Worm (Caenorhabditis elegans) whole organism, young adult: ENCODE results near the gene W04G3.7.
A peak's percentile ranks its signal among the peaks of the same experiment; 100 is the strongest.

Source experiments
- F23B12.7 ChIP-seq: sonication (generic microtip); optimal IDR thresholded peaks from 2 replicates; lab custom pipeline; 2017; ENCODE audit warnings: missing genetic modification characterization, mild to moderate bottlenecking, missing compliant biosample characterization, antibody characterized with exemption, moderate library complexity; ENCODE audit not compliant: insufficient read depth
- F52B5.7 ChIP-seq: sonication (generic microtip); optimal IDR thresholded peaks from 2 replicates; lab custom pipeline; 2016; ENCODE audit warnings: mild to moderate bottlenecking, missing genetic modification characterization, missing compliant biosample characterization
- F55B11.4 ChIP-seq: sonication (generic microtip); optimal IDR thresholded peaks from 2 replicates; lab custom pipeline; 2016; ENCODE audit warnings: missing compliant biosample characterization, missing genetic modification characterization, borderline replicate concordance; ENCODE audit not compliant: insufficient read depth
- K11D2.4 ChIP-seq: fragments of 200-800 bp; sonication (Bioruptor generic); IDR thresholded peaks from 2 replicates; pipeline ENCODE4 v1.3.6; 2022; ENCODE audit warnings: missing genetic modification reagents, missing genetic modification characterization, missing compliant biosample characterization
- T07F8.4 ChIP-seq: sonication (generic microtip); optimal IDR thresholded peaks from 2 replicates; lab custom pipeline; 2016; ENCODE audit warnings: mild to moderate bottlenecking, missing genetic modification characterization, moderate library complexity, missing compliant biosample characterization
- T26A5.8 ChIP-seq: sonication (generic microtip); optimal IDR thresholded peaks from 2 replicates; lab custom pipeline; 2016; ENCODE audit warnings: missing genetic modification characterization, missing compliant biosample characterization
- Y53G8AR.9 ChIP-seq: fragments of 200-800 bp; sonication (Bioruptor generic); conservative IDR thresholded peaks from 2 replicates; pipeline ENCODE4 v1.3.6; 2022; ENCODE audit warnings: missing genetic modification reagents, missing genetic modification characterization, missing compliant biosample characterization
- Y79H2A.3 ChIP-seq: fragments of 200-800 bp; sonication (Bioruptor generic); conservative IDR thresholded peaks from 2 replicates; pipeline ENCODE4 v1.3.6; 2022; ENCODE audit warnings: missing genetic modification reagents, missing genetic modification characterization, missing compliant biosample characterization
- ZK185.1 ChIP-seq: sonication (generic microtip); optimal IDR thresholded peaks from 2 replicates; lab custom pipeline; 2016; ENCODE audit warnings: mild to moderate bottlenecking, missing genetic modification characterization, missing compliant biosample characterization; ENCODE audit not compliant: poor library complexity, severe bottlenecking
- attf-3 ChIP-seq: fragments of 200-800 bp; sonication (Bioruptor generic); conservative IDR thresholded peaks from 2 replicates; pipeline ENCODE4 v1.3.6; 2022; ENCODE audit warnings: missing genetic modification reagents, missing genetic modification characterization, missing compliant biosample characterization
- attf-5 ChIP-seq: fragments of 200-800 bp; sonication (Bioruptor generic); optimal IDR thresholded peaks from 2 replicates; lab custom pipeline; 2018; ENCODE audit warnings: mild to moderate bottlenecking, missing genetic modification characterization, missing compliant biosample characterization
- bed-2 ChIP-seq: fragments of 200-800 bp; sonication (Bioruptor generic); IDR thresholded peaks from 2 replicates; pipeline ENCODE4 v1.3.6; 2022; ENCODE audit warnings: missing genetic modification reagents, missing genetic modification characterization, missing compliant biosample characterization
- ceh-100 ChIP-seq: fragments of 200-800 bp; sonication (Bioruptor generic); IDR thresholded peaks from 2 replicates; pipeline ENCODE4 v1.3.6; 2022; ENCODE audit warnings: missing genetic modification reagents, missing genetic modification characterization, missing compliant biosample characterization
- ceh-40 ChIP-seq: fragments of 200-800 bp; sonication (Bioruptor generic); IDR thresholded peaks from 2 replicates; pipeline ENCODE4 v1.3.6; 2022; ENCODE audit warnings: missing genetic modification characterization, missing compliant biosample characterization
- dpff-1 ChIP-seq: sonication (generic microtip); optimal IDR thresholded peaks from 2 replicates; lab custom pipeline; 2017; ENCODE audit warnings: mild to moderate bottlenecking, missing genetic modification characterization, missing compliant biosample characterization
- dpl-1 ChIP-seq: fragments of 150-350 bp; optimal IDR thresholded peaks from 2 replicates; lab custom pipeline; 2014; ENCODE audit warnings: missing biosample characterization, missing genetic modification reagents, missing genetic modification characterization
- fkh-3 ChIP-seq: sonication (generic microtip); optimal IDR thresholded peaks from 2 replicates; lab custom pipeline; 2016; ENCODE audit warnings: mild to moderate bottlenecking, missing genetic modification characterization, missing compliant biosample characterization
- gei-17 ChIP-seq: fragments of 200-800 bp; sonication (Bioruptor generic); optimal IDR thresholded peaks from 2 replicates; lab custom pipeline; 2018; ENCODE audit warnings: mild to moderate bottlenecking, missing genetic modification characterization, missing compliant biosample characterization
- let-526 ChIP-seq: fragments of 200-800 bp; sonication (Bioruptor generic); IDR thresholded peaks from 2 replicates; pipeline ENCODE4 v1.3.6; 2022; ENCODE audit warnings: missing genetic modification reagents, missing genetic modification characterization, missing compliant biosample characterization
- lin-35 ChIP-seq, 3 experiments: fragments of 150-350 bp in 2 of 3; sonication (generic microtip) in 1 of 3; optimal IDR thresholded peaks; 2 replicates each; lab custom pipeline; 2014 to 2018; ENCODE audit warnings: missing biosample characterization in 3 of 3, missing genetic modification characterization in 3 of 3, missing genetic modification reagents in 3 of 3
- lin-40 ChIP-seq: sonication (generic microtip); optimal IDR thresholded peaks from 2 replicates; lab custom pipeline; 2016; ENCODE audit warnings: missing genetic modification characterization, mild to moderate bottlenecking, missing compliant biosample characterization, missing genotype, missing genetic modification reagents
- lin-54 ChIP-seq: fragments of 200-800 bp; sonication (Bioruptor generic); optimal IDR thresholded peaks from 2 replicates; lab custom pipeline; 2018; ENCODE audit warnings: mild to moderate bottlenecking, missing genetic modification characterization, missing compliant biosample characterization
- lsl-1 ChIP-seq: fragments of 200-800 bp; sonication (Bioruptor generic); optimal IDR thresholded peaks from 2 replicates; lab custom pipeline; 2018; ENCODE audit warnings: mild to moderate bottlenecking, missing genetic modification characterization, moderate library complexity, missing compliant biosample characterization
- madf-10 ChIP-seq: sonication (generic microtip); optimal IDR thresholded peaks from 2 replicates; lab custom pipeline; 2016; ENCODE audit warnings: mild to moderate bottlenecking, missing genetic modification characterization, missing compliant biosample characterization
- madf-3 ChIP-seq: fragments of 200-800 bp; sonication (Bioruptor generic); IDR thresholded peaks from 2 replicates; pipeline ENCODE4 v1.3.6; 2022; ENCODE audit warnings: missing genetic modification reagents, missing genetic modification characterization, missing compliant biosample characterization
- madf-8 ChIP-seq: fragments of 200-800 bp; sonication (Bioruptor generic); conservative IDR thresholded peaks from 2 replicates; pipeline ENCODE4 v1.3.6; 2022; ENCODE audit warnings: missing genetic modification reagents, missing genetic modification characterization, missing compliant biosample characterization
- nfya-1 ChIP-seq: sonication (generic microtip); optimal IDR thresholded peaks from 2 replicates; lab custom pipeline; 2017; ENCODE audit warnings: antibody characterized with exemption, missing compliant biosample characterization, missing genetic modification characterization, borderline replicate concordance; ENCODE audit not compliant: insufficient read depth
- nfya-2 ChIP-seq: fragments of 200-800 bp; sonication (Bioruptor generic); IDR thresholded peaks from 2 replicates; pipeline ENCODE4 v1.3.6; 2022; ENCODE audit warnings: missing genetic modification reagents, missing genetic modification characterization, missing compliant biosample characterization
- nfyb-1 ChIP-seq: fragments of 200-800 bp; sonication (Bioruptor generic); IDR thresholded peaks from 2 replicates; pipeline ENCODE4 v1.3.6; 2022; ENCODE audit warnings: missing genetic modification reagents, missing genetic modification characterization, missing compliant biosample characterization
- nhr-120 ChIP-seq: fragments of 200-800 bp; sonication (Bioruptor generic); IDR thresholded peaks from 2 replicates; pipeline ENCODE4 v1.3.6; 2022; ENCODE audit warnings: missing genetic modification characterization, missing compliant biosample characterization
- nhr-90 ChIP-seq: sonication (generic microtip); optimal IDR thresholded peaks from 2 replicates; lab custom pipeline; 2016; ENCODE audit warnings: missing genotype, mild to moderate bottlenecking, missing genetic modification characterization, missing compliant biosample characterization
- rec-8 ChIP-seq, 2 experiments: sonication (generic microtip); optimal IDR thresholded peaks; 2 replicates each; lab custom pipeline; 2016; ENCODE audit warnings: mild to moderate bottlenecking in 2 of 2, missing genetic modification characterization in 2 of 2, missing genetic modification reagents in 2 of 2, missing genotype in 2 of 2, missing biosample characterization in 1 of 2, missing compliant biosample characterization in 1 of 2, moderate library complexity in 1 of 2
- somi-1 ChIP-seq: fragments of 200-800 bp; sonication (Bioruptor generic); optimal IDR thresholded peaks from 2 replicates; lab custom pipeline; 2018; ENCODE audit warnings: mild to moderate bottlenecking, missing genetic modification characterization, missing compliant biosample characterization
- sptf-2 ChIP-seq: fragments of 200-800 bp; sonication (Bioruptor generic); optimal IDR thresholded peaks from 2 replicates; lab custom pipeline; 2018; ENCODE audit warnings: mild to moderate bottlenecking, missing genetic modification characterization, missing compliant biosample characterization
- tbp1 ChIP-seq: fragments of 200-800 bp; sonication (Bioruptor generic); optimal IDR thresholded peaks from 2 replicates; lab custom pipeline; 2018; ENCODE audit warnings: mild to moderate bottlenecking, missing genetic modification characterization, missing compliant biosample characterization
- unc-130 ChIP-seq: sonication (generic microtip); optimal IDR thresholded peaks from 2 replicates; lab custom pipeline; 2016; ENCODE audit warnings: missing genetic modification reagents, missing genetic modification characterization, missing compliant biosample characterization
- zfh-2 ChIP-seq: fragments of 200-800 bp; sonication (Bioruptor generic); conservative IDR thresholded peaks from 2 replicates; pipeline ENCODE4 v1.3.6; 2022; ENCODE audit warnings: missing genetic modification reagents, missing genetic modification characterization, missing compliant biosample characterization
- zim-3 ChIP-seq: sonication (generic microtip); optimal IDR thresholded peaks from 2 replicates; lab custom pipeline; 2017; ENCODE audit warnings: mild to moderate bottlenecking, missing genetic modification characterization, moderate library complexity, missing compliant biosample characterization
- ztf-22 ChIP-seq: fragments of 200-800 bp; sonication (Bioruptor generic); optimal IDR thresholded peaks from 2 replicates; lab custom pipeline; 2018; ENCODE audit warnings: mild to moderate bottlenecking, missing genetic modification characterization, moderate library complexity, missing compliant biosample characterization
- ztf-25 ChIP-seq: fragments of 200-800 bp; sonication (Bioruptor generic); IDR thresholded peaks from 2 replicates; pipeline ENCODE4 v1.3.6; 2022; ENCODE audit warnings: missing genetic modification reagents, missing genetic modification characterization, missing compliant biosample characterization

The W04G3.7 gene

DNA sequence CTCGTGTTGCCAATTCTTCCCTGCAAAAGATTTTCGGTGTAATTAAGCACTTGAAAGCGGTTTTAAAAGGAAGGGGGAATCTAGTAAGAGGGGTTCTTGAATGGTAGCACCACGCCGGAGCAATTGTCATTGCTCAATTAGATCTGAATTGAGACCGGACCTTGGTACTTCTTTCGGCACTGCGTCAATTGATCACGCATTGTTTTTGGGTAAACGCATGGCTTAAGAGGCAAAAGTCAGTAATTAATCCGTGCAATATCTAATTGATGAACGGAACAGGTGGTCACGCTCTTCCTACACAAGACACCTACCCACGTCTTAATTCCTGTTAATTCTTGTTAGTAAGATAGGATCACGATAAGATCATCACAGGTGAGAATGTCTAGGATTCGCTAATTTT, 38.9 kb upstream of the W04G3.7 start:
- no peak for TF ChIP-seq somi-1 (GFP tag; lab: Kevin White, UChicago)
- no peak for TF ChIP-seq lin-40 (tag; lab: Kevin White, UChicago)
- no peak for TF ChIP-seq T26A5.8 (tag; lab: Kevin White, UChicago)
- no peak for TF ChIP-seq zim-3 (tag; lab: Kevin White, UChicago)
- TF ChIP-seq sptf-2 (GFP tag; lab: Kevin White, UChicago): no peak
- no peak for TF ChIP-seq nhr-90 (tag; lab: Kevin White, UChicago)
- no peak for TF ChIP-seq zfh-2
- TF ChIP-seq F52B5.7: no peak
- no peak for TF ChIP-seq madf-10 (tag; lab: Kevin White, UChicago)
- no peak for TF ChIP-seq nfya-1 (tag; lab: Kevin White, UChicago)

DNA sequence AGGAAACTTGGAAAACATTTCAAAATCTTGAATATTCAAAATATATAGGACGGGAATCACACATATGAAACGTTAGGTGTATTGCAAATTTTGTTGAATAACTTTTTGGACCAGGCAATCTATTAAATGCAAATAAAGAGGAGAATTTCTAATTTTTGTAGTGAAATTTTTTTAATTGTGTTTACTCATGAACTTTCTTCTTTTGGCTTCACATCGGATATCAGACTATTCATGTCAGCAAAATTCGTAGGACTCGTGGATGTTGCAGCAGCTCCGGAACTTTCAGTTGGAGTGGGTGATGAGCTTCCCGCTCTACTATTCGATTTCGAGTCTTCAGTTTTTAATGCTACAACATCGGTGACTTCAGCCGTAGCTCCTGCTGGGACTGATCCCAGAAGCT, 37.4 kb upstream of the W04G3.7 start:
- no peak for TF ChIP-seq Y79H2A.3 (GFP tag; lab: Robert Waterston, UW)
- no peak for TF ChIP-seq F55B11.4
- no peak for TF ChIP-seq T07F8.4 (tag; lab: Kevin White, UChicago)
- TF ChIP-seq nfya-2: no peak
- TF ChIP-seq madf-3: no peak
- TF ChIP-seq bed-2 (GFP tag; lab: Robert Waterston, UW): no peak
- TF ChIP-seq lin-35 (GFP tag; optimal IDR thresholded peaks at IDR 0.05; lab: Kevin White, UChicago): no peak
- no peak for TF ChIP-seq zim-3 (tag; lab: Kevin White, UChicago)
- TF ChIP-seq nhr-120 (GFP tag; lab: Robert Waterston, UW): no peak
- TF ChIP-seq dpff-1 (tag; lab: Kevin White, UChicago): no peak
- TF ChIP-seq dpl-1: no peak
- no peak for TF ChIP-seq lsl-1
- TF ChIP-seq lin-54 (GFP tag; lab: Kevin White, UChicago): no peak
- no peak for TF ChIP-seq ceh-40 (GFP tag; lab: Robert Waterston, UW)
- no peak for TF ChIP-seq madf-8 (GFP tag; lab: Robert Waterston, UW)
- no peak for TF ChIP-seq tbp1 (GFP tag; lab: Kevin White, UChicago)
- TF ChIP-seq fkh-3 (tag; lab: Kevin White, UChicago): no peak
- TF ChIP-seq ceh-100 (GFP tag; lab: Robert Waterston, UW): no peak
- TF ChIP-seq rec-8 (tag; optimal IDR thresholded peaks at IDR 0.05; lab: Kevin White, UChicago): no peak
- TF ChIP-seq, all 124 proteins: peak for 0

DNA sequence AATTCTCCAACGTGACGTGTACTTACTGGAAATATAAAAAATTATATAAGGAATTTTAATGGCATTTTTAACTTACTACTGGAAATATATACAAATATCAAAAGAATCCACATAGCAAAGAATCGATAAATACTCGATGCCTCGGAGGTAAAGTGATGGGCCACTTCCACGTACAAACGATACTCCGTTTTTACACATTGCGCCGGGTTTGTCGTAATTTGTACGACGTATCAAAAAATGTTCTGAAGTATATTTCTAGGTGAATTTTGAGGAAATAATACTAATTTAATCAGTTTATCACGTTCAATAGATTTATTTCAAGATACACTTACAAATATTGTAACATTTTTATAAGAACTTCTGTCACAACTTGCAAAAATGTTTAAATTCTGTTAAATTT, 35.7 kb upstream of the W04G3.7 start, which contains the start of gene R08B4.3:
R08B4.3 (minus strand) TSS at position 198 of the 400 bp plus-strand sequence.
- TF ChIP-seq F23B12.7 (no peak), attf-3 (GFP tag; lab: Robert Waterston, UW) (peak; percentile 70)

DNA sequence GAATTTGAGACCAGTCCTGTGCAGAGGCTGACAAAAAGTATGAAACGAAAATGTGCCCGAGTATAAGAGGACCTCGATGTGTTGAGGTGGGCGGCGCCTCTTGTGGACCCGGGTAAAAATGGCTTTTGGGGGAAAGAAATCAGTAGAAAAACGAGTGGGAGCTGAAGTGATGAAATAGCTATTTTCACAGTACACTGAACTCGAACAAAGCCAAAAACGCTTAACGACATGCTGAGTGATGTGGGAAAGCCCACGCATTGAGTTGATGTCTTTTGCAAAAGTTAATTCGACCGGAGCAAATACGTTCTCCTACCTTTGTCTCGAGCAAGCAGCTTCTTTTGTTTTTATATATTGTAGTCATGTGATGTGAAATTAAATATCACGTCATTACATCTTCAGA, 31.7 kb upstream of the W04G3.7 start, which contains the start of gene nlp-66:
nlp-66 (minus strand) TSS at position 101 of the 400 bp plus-strand sequence.
- no peak for TF ChIP-seq ztf-25 (GFP tag; lab: Robert Waterston, UW)
- no peak for TF ChIP-seq attf-5
- TF ChIP-seq unc-130 (GFP tag; lab: Kevin White, UChicago): no peak
- TF ChIP-seq ztf-22: no peak
- TF ChIP-seq K11D2.4 (GFP tag; lab: Robert Waterston, UW): no peak
- no peak for TF ChIP-seq gei-17 (GFP tag; lab: Kevin White, UChicago)
- TF ChIP-seq madf-3: no peak
- TF ChIP-seq nfyb-1: no peak
- no peak for TF ChIP-seq Y53G8AR.9 (GFP tag; lab: Robert Waterston, UW)
- no peak for TF ChIP-seq let-526 (GFP tag; lab: Robert Waterston, UW)
- no peak for TF ChIP-seq ZK185.1
- TF ChIP-seq, all 124 proteins: peak for 0
